Fruit fly (Drosophila melanogaster) whole organism, prepupa: ENCODE data around the gene CG33191.

ENCODE experiments used
- CG11902 ChIP-seq: fragments of 200-800 bp; sonication (Bioruptor generic); optimal IDR thresholded peaks from 3 replicates; lab custom pipeline; 2016; ENCODE audit warnings: missing biosample characterization, missing genetic modification characterization
- CG15336 ChIP-seq: fragments of 200-800 bp; sonication (Bioruptor generic); IDR thresholded peaks from 2 replicates; pipeline ENCODE4 v1.3.6; 2022; ENCODE audit warnings: missing biosample characterization, missing genetic modification characterization
- CG1621 ChIP-seq: fragments of 200-800 bp; sonication (Bioruptor generic); optimal IDR thresholded peaks from 3 replicates; lab custom pipeline; 2018; ENCODE audit warnings: missing biosample characterization, mild to moderate bottlenecking, missing genetic modification characterization
- CG16779 ChIP-seq: fragments of 200-800 bp; sonication (Bioruptor generic); optimal IDR thresholded peaks from 3 replicates; lab custom pipeline; 2017; ENCODE audit warnings: missing biosample characterization, mild to moderate bottlenecking, missing genetic modification characterization
- CG34406 ChIP-seq: fragments of 200-800 bp; sonication (Bioruptor generic); optimal IDR thresholded peaks from 3 replicates; lab custom pipeline; 2016; ENCODE audit warnings: missing biosample characterization, missing genetic modification characterization
- CG3919 ChIP-seq: fragments of 200-800 bp; sonication (Bioruptor generic); optimal IDR thresholded peaks from 3 replicates; lab custom pipeline; 2016; ENCODE audit warnings: missing biosample characterization, missing genetic modification characterization
- CG4318 ChIP-seq: fragments of 200-800 bp; sonication (Bioruptor generic); optimal IDR thresholded peaks from 3 replicates; lab custom pipeline; 2017; ENCODE audit warnings: missing biosample characterization, mild to moderate bottlenecking, missing genetic modification characterization
- CG6163 ChIP-seq: fragments of 200-800 bp; sonication (Bioruptor generic); IDR thresholded peaks from 3 replicates; pipeline ENCODE4 v1.3.6; 2022; ENCODE audit warnings: missing biosample characterization, missing genetic modification characterization
- CG6808 ChIP-seq: fragments of 200-800 bp; sonication (Bioruptor generic); optimal IDR thresholded peaks from 3 replicates; lab custom pipeline; 2017; ENCODE audit warnings: missing biosample characterization, missing genetic modification characterization, mild to moderate bottlenecking, moderate library complexity, missing genetic modification reagents
- CG7368 ChIP-seq: fragments of 200-800 bp; sonication (Bioruptor generic); optimal IDR thresholded peaks from 3 replicates; lab custom pipeline; 2016; ENCODE audit warnings: missing biosample characterization, missing genetic modification characterization
- CG8632 ChIP-seq: fragments of 200-800 bp; sonication (Bioruptor generic); optimal IDR thresholded peaks from 3 replicates; lab custom pipeline; 2016; ENCODE audit warnings: missing biosample characterization, missing genetic modification characterization
- Eip75B ChIP-seq: fragments of 200-800 bp; sonication (Bioruptor generic); optimal IDR thresholded peaks from 3 replicates; lab custom pipeline; 2016; ENCODE audit warnings: missing biosample characterization, missing genetic modification characterization
- Eip78C ChIP-seq: fragments of 200-800 bp; sonication (Bioruptor generic); peaks from one replicate; lab custom pipeline; 2016; ENCODE audit warnings: missing biosample characterization, missing genetic modification characterization
- Eip93F ChIP-seq: fragments of 200-800 bp; sonication (Bioruptor generic); optimal IDR thresholded peaks from 2 replicates; lab custom pipeline; 2016; ENCODE audit warnings: missing biosample characterization, mild to moderate bottlenecking, missing genetic modification characterization
- Hr38 ChIP-seq: sonication (Bioruptor generic); optimal IDR thresholded peaks from 2 replicates; lab custom pipeline; 2016; ENCODE audit warnings: missing biosample characterization, missing genetic modification characterization
- Hr39 ChIP-seq: fragments of 200-800 bp; sonication (Bioruptor generic); optimal IDR thresholded peaks from 2 replicates; lab custom pipeline; 2016; ENCODE audit warnings: missing biosample characterization, missing genetic modification characterization
- Lpt ChIP-seq: fragments of 200-800 bp; sonication (Bioruptor generic); optimal IDR thresholded peaks from 3 replicates; lab custom pipeline; 2016; ENCODE audit warnings: missing biosample characterization, missing genetic modification characterization
- Met ChIP-seq: fragments of 200-800 bp; sonication (Bioruptor generic); optimal IDR thresholded peaks from 3 replicates; lab custom pipeline; 2016; ENCODE audit warnings: missing biosample characterization, missing genetic modification characterization
- OdsH ChIP-seq: fragments of 200-800 bp; sonication (Bioruptor generic); optimal IDR thresholded peaks from 3 replicates; lab custom pipeline; 2016; ENCODE audit warnings: missing biosample characterization, missing genetic modification characterization
- Smox ChIP-seq: fragments of 200-800 bp; sonication (Bioruptor generic); optimal IDR thresholded peaks from 3 replicates; lab custom pipeline; 2016; ENCODE audit warnings: missing biosample characterization, missing genetic modification characterization
- Sox14 ChIP-seq: fragments of 200-800 bp; sonication (Bioruptor generic); optimal IDR thresholded peaks from 3 replicates; lab custom pipeline; 2016; ENCODE audit warnings: missing biosample characterization, missing genetic modification characterization
- Sox15 ChIP-seq: fragments of 200-800 bp; sonication (Bioruptor generic); optimal IDR thresholded peaks from 3 replicates; lab custom pipeline; 2016; ENCODE audit warnings: missing biosample characterization, missing genetic modification characterization
- cyc ChIP-seq: fragments of 200-800 bp; sonication (Bioruptor generic); optimal IDR thresholded peaks from 3 replicates; lab custom pipeline; 2016; ENCODE audit warnings: missing biosample characterization, missing genetic modification characterization
- eg ChIP-seq: fragments of 200-800 bp; sonication (Bioruptor generic); IDR thresholded peaks from 3 replicates; pipeline ENCODE4 v1.3.6; 2022; ENCODE audit warnings: missing biosample characterization, missing genetic modification characterization
- fd59A ChIP-seq: fragments of 200-800 bp; sonication (Bioruptor generic); optimal IDR thresholded peaks from 2 replicates; lab custom pipeline; 2017; ENCODE audit warnings: missing biosample characterization, mild to moderate bottlenecking, missing genetic modification characterization, missing genetic modification reagents
- fkh ChIP-seq: fragments of 200-800 bp; sonication (Bioruptor generic); optimal IDR thresholded peaks from 3 replicates; lab custom pipeline; 2017; ENCODE audit warnings: missing biosample characterization, mild to moderate bottlenecking, missing genetic modification characterization, moderate library complexity
- lz ChIP-seq: fragments of 200-800 bp; sonication (Bioruptor generic); optimal IDR thresholded peaks from 3 replicates; lab custom pipeline; 2016; ENCODE audit warnings: missing biosample characterization, missing genetic modification characterization
- net ChIP-seq: fragments of 200-800 bp; sonication (Bioruptor generic); optimal IDR thresholded peaks from 3 replicates; lab custom pipeline; 2016; ENCODE audit warnings: missing biosample characterization, missing genetic modification characterization
- pdm3 ChIP-seq: fragments of 200-800 bp; sonication (Bioruptor generic); optimal IDR thresholded peaks from 3 replicates; lab custom pipeline; 2016; ENCODE audit warnings: missing biosample characterization, missing genetic modification characterization
- ss ChIP-seq, 2 experiments: fragments of 200-800 bp; sonication (Bioruptor generic); optimal IDR thresholded peaks; 2 replicates in 1 of 2; 3 replicates in 1 of 2; lab custom pipeline; 2017 to 2018; ENCODE audit warnings: mild to moderate bottlenecking in 2 of 2, missing biosample characterization in 2 of 2, missing genetic modification characterization in 2 of 2, moderate library complexity in 1 of 2
- svp ChIP-seq: fragments of 200-800 bp; sonication (Bioruptor generic); peaks from one replicate; lab custom pipeline; 2016; ENCODE audit warnings: missing biosample characterization, missing genetic modification characterization
- topi ChIP-seq: fragments of 200-800 bp; sonication (Bioruptor generic); optimal IDR thresholded peaks from 3 replicates; lab custom pipeline; 2016; ENCODE audit warnings: missing biosample characterization, missing genetic modification characterization
- vri ChIP-seq: fragments of 200-800 bp; sonication (Bioruptor generic); optimal IDR thresholded peaks from 3 replicates; lab custom pipeline; 2016; ENCODE audit warnings: missing biosample characterization, mild to moderate bottlenecking, missing genetic modification characterization

CG33191 gene

DNA sequence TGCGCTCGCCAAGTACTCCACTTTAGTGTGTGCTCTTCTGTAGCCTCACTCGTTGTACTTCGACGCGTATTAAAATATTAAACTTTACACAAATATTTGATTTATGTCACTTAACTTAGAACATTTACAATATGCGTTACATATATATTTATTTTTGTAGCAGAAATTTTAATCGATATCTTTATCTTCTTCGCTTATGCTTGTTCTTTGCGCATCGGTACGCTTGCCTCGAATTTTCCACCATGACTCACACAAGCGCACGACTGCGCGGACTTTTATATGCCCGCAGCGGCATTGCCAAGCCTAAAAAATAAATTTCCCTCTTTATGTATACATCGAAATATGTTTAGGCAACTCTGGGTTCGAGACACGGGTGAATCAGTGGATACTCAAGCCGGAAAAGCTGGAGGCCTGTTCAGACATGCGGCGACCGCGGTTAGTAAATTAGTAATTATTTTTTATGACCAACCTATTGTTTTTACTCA is 40.7 kb upstream of the CG33191 start, which contains the start of gene aqz (continued):
- TF ChIP-seq OdsH (GFP tag; lab: Kevin White, UChicago) (no peak), CG8632 (GFP tag; lab: Kevin White, UChicago) (no peak), CG15336 (GFP tag; lab: Robert Waterston, UW) (peak; percentile 47; the same call in 1 of the 2 replicates), CG34406 (GFP tag; lab: Kevin White, UChicago) (no peak), Sox14 (GFP tag; lab: Kevin White, UChicago) (peak; percentile 81), CG11902 (GFP tag; lab: Kevin White, UChicago) (no peak), CG4318 (GFP tag; lab: Kevin White, UChicago) (no peak), fd59A (GFP tag; lab: Kevin White, UChicago) (no peak), Hr39 (GFP tag; lab: Kevin White, UChicago) (peak; percentile 42), CG6163 (GFP tag; lab: Robert Waterston, UW) (peak; percentile 81), Hr38 (GFP tag; lab: Kevin White, UChicago) (no peak), Sox15 (GFP tag; lab: Kevin White, UChicago) (peak; percentile 8)

DNA sequence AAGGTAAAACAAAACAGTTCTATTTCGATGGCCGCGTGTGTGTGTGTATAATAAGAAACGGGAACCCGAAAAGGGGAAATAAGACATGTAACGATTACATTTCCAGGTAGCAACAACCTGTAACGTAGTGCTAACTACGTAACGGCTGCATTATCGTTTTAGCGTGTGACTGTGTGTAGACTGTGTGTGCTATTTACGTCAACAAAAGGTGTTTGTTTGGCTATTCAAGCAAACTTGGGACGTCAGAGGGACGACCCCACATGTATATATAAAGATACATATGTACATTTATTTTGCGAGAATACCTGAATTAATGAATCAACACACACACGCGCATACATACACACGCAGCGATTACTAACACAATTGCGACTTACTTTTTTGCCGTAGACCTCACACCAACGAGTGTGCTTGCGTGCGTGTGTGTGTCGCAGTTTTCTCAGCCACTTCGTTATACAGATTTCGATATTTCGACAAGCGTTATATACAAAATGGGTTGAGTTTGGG is 39.9 kb upstream of the CG33191 start:
- peak; percentile 20 for TF ChIP-seq Sox14 (GFP tag; lab: Kevin White, UChicago)
- peak; percentile 8 for TF ChIP-seq topi (GFP tag; lab: Kevin White, UChicago)
- TF ChIP-seq Sox15 (GFP tag; lab: Kevin White, UChicago), result no peak
- TF ChIP-seq pdm3, result peak; percentile 1
- peak; percentile 12 for TF ChIP-seq CG16779 (tag; lab: Kevin White, UChicago)
- TF ChIP-seq net (GFP tag; lab: Kevin White, UChicago), result no peak
- peak; percentile 7 for TF ChIP-seq cyc (GFP tag; lab: Kevin White, UChicago)
- TF ChIP-seq vri (GFP tag; lab: Kevin White, UChicago), result peak; percentile 48
- TF ChIP-seq lz (GFP tag; lab: Kevin White, UChicago), result peak; percentile 30
- no peak for TF ChIP-seq CG1621 (tag; lab: Kevin White, UChicago)
- TF ChIP-seq Met (GFP tag; lab: Kevin White, UChicago), result peak; percentile 14
- TF ChIP-seq fkh (GFP tag; lab: Kevin White, UChicago), result peak; percentile 77
- TF ChIP-seq ss (GFP tag; optimal IDR thresholded peaks at IDR 0.05; lab: Kevin White, UChicago), result peak in 1 of 2 experiments; percentile 50
- TF ChIP-seq svp (GFP tag; lab: Kevin White, UChicago), result peak; percentile 74
- TF ChIP-seq Lpt (GFP tag; lab: Kevin White, UChicago), result no peak
- peak; percentile 5 for TF ChIP-seq CG7368 (GFP tag; lab: Kevin White, UChicago)
- TF ChIP-seq Eip78C (GFP tag; lab: Kevin White, UChicago), result peak; percentile 57
- TF ChIP-seq Eip75B (GFP tag; lab: Kevin White, UChicago), result peak; percentile 30
- TF ChIP-seq CG3919 (GFP tag; lab: Kevin White, UChicago), result peak; percentile 6
- peak; percentile 3 for TF ChIP-seq Smox (GFP tag; lab: Kevin White, UChicago)
- no peak for TF ChIP-seq Eip93F (GFP tag; lab: Kevin White, UChicago)
- TF ChIP-seq, all 60 proteins: peak for 16

DNA sequence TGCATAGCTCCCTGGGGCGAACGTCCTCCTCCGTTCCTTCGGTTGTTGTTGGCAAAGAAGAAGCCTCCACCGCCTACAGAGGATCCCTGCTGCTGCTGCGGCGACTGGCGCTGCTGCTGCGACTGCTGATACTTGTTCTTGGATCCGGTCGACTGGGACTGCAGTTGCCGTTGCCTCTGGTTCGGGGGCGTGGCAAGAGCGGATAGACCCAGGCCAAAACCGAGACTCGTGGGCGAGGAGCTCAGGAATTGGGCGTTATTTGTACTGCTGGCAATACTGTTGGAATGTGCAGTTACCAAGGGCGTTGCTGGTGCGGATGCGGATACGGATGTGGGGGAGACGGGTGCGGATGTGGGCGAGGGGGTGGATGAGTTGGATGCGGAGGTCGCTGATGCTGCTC is 38.5 kb upstream of the CG33191 start:
- TF ChIP-seq CG8632 (GFP tag; lab: Kevin White, UChicago), result no peak
- 0 out of 3 replicates have a peak, but pooled peaks have one; percentile 21 for TF ChIP-seq eg

DNA sequence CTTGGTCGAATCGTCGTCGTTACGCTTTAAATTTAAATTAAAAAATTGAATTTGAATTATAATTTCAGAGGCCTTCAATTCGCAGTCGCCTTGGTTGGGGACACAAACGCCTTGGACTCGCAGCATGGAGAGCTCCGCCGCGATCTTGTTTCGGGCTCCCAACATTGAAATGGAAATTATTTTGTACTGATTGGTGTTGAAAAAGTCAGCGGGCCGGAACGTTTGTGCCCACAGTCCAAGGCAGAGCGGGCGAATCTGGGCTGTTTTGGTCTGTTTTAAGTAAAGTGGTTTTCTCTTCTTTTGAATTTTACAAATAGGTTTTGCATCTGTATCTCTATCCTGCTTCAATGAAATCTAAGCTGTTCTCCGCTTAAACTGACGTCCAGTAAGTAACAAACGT is 35.4 kb upstream of the CG33191 start:
- TF ChIP-seq CG6808 (GFP tag; lab: Kevin White, UChicago) (peak; percentile 4), CG7368 (GFP tag; lab: Kevin White, UChicago) (no peak)
